Worm (Caenorhabditis elegans): ENCODE results near the gene T04F3.4.

- no peak for TF ChIP-seq hmg-20 (GFP tag; IDR thresholded peaks at IDR 0.05)
- TF ChIP-seq rec-8 (tag; optimal IDR thresholded peaks at IDR 0.05), result no peak
Observed at ce11 chrV:11758635-11759034, 4.2 kb downstream of the T04F3.4 start, which contains the start of gene T04F3.3.

Data from whole organism, young adult.